Fruit fly (Drosophila melanogaster): ENCODE measurements around the gene Ip259.

The Ip259 gene

dm6 chr2L:10387869-10388726 is 20.1 kb upstream of the Ip259 start, which contains the start of gene da (continued):
- TF ChIP-seq Mes4 (GFP tag; optimal IDR thresholded peaks at IDR 0.05) = peak; percentile 30
- peak; percentile 64 for TF ChIP-seq CG10267 (tag; optimal IDR thresholded peaks at IDR 0.05)
- no peak for TF ChIP-seq so (GFP tag; IDR thresholded peaks at IDR 0.05)
- peak; percentile 48 for TF ChIP-seq CG12236 (GFP tag; optimal IDR thresholded peaks at IDR 0.05)
- peak; percentile 15; the same call in 1 of the 3 replicates for TF ChIP-seq B-H1 (GFP tag; IDR thresholded peaks at IDR 0.05)
- no peak for TF ChIP-seq C15 (GFP tag; IDR thresholded peaks at IDR 0.05)
- no peak for TF ChIP-seq CG4360 (GFP tag; IDR thresholded peaks at IDR 0.05)
- TF ChIP-seq Dek (tag; optimal IDR thresholded peaks at IDR 0.05) = peak; percentile 65
- peak; percentile 23 for TF ChIP-seq Asciz (GFP tag; optimal IDR thresholded peaks at IDR 0.05)
- peak; percentile 69 for TF ChIP-seq zfh2 (GFP tag; optimal IDR thresholded peaks at IDR 0.05)
- TF ChIP-seq CG12219 (GFP tag; optimal IDR thresholded peaks at IDR 0.05) = peak; percentile 39
- TF ChIP-seq CG6854 (GFP tag; optimal IDR thresholded peaks at IDR 0.05) = peak; percentile 38
- peak; percentile 95 for TF ChIP-seq CG17802 (tag; optimal IDR thresholded peaks at IDR 0.05)
- TF ChIP-seq CG17385 (GFP tag; optimal IDR thresholded peaks at IDR 0.05) = peak; percentile 26
- peak; percentile 65 for TF ChIP-seq Fer3 (tag; optimal IDR thresholded peaks at IDR 0.05)
- TF ChIP-seq gem (tag; optimal IDR thresholded peaks at IDR 0.05) = peak; percentile 76
- TF ChIP-seq dpn (GFP tag; optimal IDR thresholded peaks at IDR 0.05) = peak; percentile 63 to 69
- no peak for TF ChIP-seq hkb (optimal IDR thresholded peaks at IDR 0.05)
- TF ChIP-seq hkb (GFP tag; IDR thresholded peaks at IDR 0.05) = peak; percentile 54
- peak; percentile 85 for TF ChIP-seq row (GFP tag; IDR thresholded peaks at IDR 0.05)
- TF ChIP-seq CG10979 (tag; optimal IDR thresholded peaks at IDR 0.05) = peak; percentile 35
- TF ChIP-seq Pdp1 (GFP tag; optimal IDR thresholded peaks at IDR 0.05) = peak; percentile 33 to 69
- TF ChIP-seq CG43689 (GFP tag; IDR thresholded peaks at IDR 0.05) = no peak
- TF ChIP-seq Spps (tag; optimal IDR thresholded peaks at IDR 0.05) = peak; percentile 23
- TF ChIP-seq stc (GFP tag; IDR thresholded peaks at IDR 0.05) = peak; percentile 70
- peak; percentile 64; the same call in 1 of the 2 replicates for TF ChIP-seq CG14014 (GFP tag; IDR thresholded peaks at IDR 0.05)
- TF ChIP-seq rib (GFP tag; IDR thresholded peaks at IDR 0.05) = peak; percentile 45
- peak; percentile 25 for TF ChIP-seq CG7556 (GFP tag; optimal IDR thresholded peaks at IDR 0.05)
- TF ChIP-seq schlank (tag; optimal IDR thresholded peaks at IDR 0.05) = peak; percentile 9
- TF ChIP-seq CG18764 (GFP tag; optimal IDR thresholded peaks at IDR 0.05) = peak; percentile 33
- no peak for TF ChIP-seq Adf1 (GFP tag; IDR thresholded peaks at IDR 0.05)
- no peak for TF ChIP-seq CG6683 (GFP tag; optimal IDR thresholded peaks at IDR 0.05)
- no peak for TF ChIP-seq en (GFP tag; optimal IDR thresholded peaks at IDR 0.05)
- TF ChIP-seq luna (GFP tag; optimal IDR thresholded peaks at IDR 0.05) = no peak
- peak; percentile 28 for TF ChIP-seq CG15696 (tag; optimal IDR thresholded peaks at IDR 0.05)
- TF ChIP-seq fu2 (GFP tag; optimal IDR thresholded peaks at IDR 0.05) = peak; percentile 32
- TF ChIP-seq ranshi (GFP tag; IDR thresholded peaks at IDR 0.05) = 0 out of 2 replicates have a peak, but pooled peaks have one; percentile 17
- TF ChIP-seq NFAT (GFP tag; IDR thresholded peaks at IDR 0.05) = peak; percentile 58; the same call in 1 of the 2 replicates
- no peak for TF ChIP-seq Sry-β (GFP tag; optimal IDR thresholded peaks at IDR 0.05)
- peak; percentile 42; the same call in 1 of the 3 replicates for TF ChIP-seq ase (GFP tag; IDR thresholded peaks at IDR 0.05)
- no peak for TF ChIP-seq insv (GFP tag; optimal IDR thresholded peaks at IDR 0.05)
- TF ChIP-seq CG1233 (GFP tag; optimal IDR thresholded peaks at IDR 0.05) = no peak
- no peak for TF ChIP-seq CG12299 (tag; optimal IDR thresholded peaks at IDR 0.05)
- no peak for TF ChIP-seq corto (GFP tag; optimal IDR thresholded peaks at IDR 0.05)
- no peak for TF ChIP-seq hth (optimal IDR thresholded peaks at IDR 0.05)
- no peak for TF ChIP-seq ewg (GFP tag; optimal IDR thresholded peaks at IDR 0.05)
- TF ChIP-seq nerfin-2 (GFP tag; IDR thresholded peaks at IDR 0.05; ENCODE audit: partially characterized antibody) = peak; percentile 65
- peak; percentile 61; the same call in 2 of the 3 replicates for TF ChIP-seq HLH4C (GFP tag; IDR thresholded peaks at IDR 0.05; ENCODE audit: partially characterized antibody)
- TF ChIP-seq CG15073 (GFP tag; optimal IDR thresholded peaks at IDR 0.05) = no peak
